Fruit fly (Drosophila melanogaster): ENCODE measurements around the gene AstA.

dm6 chr3R:24799503-24799902 is 34.6 kb upstream of the AstA start, which contains the start of gene Ude:
- TF ChIP-seq pan (optimal IDR thresholded peaks at IDR 0.05) (no peak), usp (GFP tag; optimal IDR thresholded peaks at IDR 0.05) (no peak)
